Worm (Caenorhabditis elegans) whole organism, mixed stage, embryonic: ENCODE measurements around the gene T10C6.16.

Experiments
- bed-3 ChIP-seq: fragments of 200-800 bp; sonication (Bioruptor generic); optimal IDR thresholded peaks from 3 replicates; lab custom pipeline; 2018; ENCODE audit warnings: mild to moderate bottlenecking, missing genetic modification characterization, moderate library complexity, missing compliant biosample characterization
- blmp-1 ChIP-seq: fragments of 150-350 bp; optimal IDR thresholded peaks from 2 replicates; lab custom pipeline; 2014; ENCODE audit warnings: missing biosample characterization, missing genetic modification characterization
- ceh-39 ChIP-seq: fragments of 150-350 bp; optimal IDR thresholded peaks from 2 replicates; lab custom pipeline; 2014; ENCODE audit warnings: missing biosample characterization, missing genetic modification characterization
- ceh-43 ChIP-seq: fragments of 200-800 bp; sonication (Bioruptor generic); optimal IDR thresholded peaks from 2 replicates; lab custom pipeline; 2018; ENCODE audit warnings: mild to moderate bottlenecking, missing genetic modification characterization, moderate library complexity, missing compliant biosample characterization
- ceh-83 ChIP-seq: fragments of 200-800 bp; sonication (Bioruptor generic); optimal IDR thresholded peaks from 2 replicates; lab custom pipeline; 2018; ENCODE audit warnings: mild to moderate bottlenecking, missing genetic modification characterization, missing compliant biosample characterization
- ces-1 ChIP-seq: fragments of 150-350 bp; optimal IDR thresholded peaks from 2 replicates; lab custom pipeline; 2014; ENCODE audit warnings: missing biosample characterization, missing genetic modification reagents, missing genetic modification characterization
- cnd-1 ChIP-seq: fragments of 200-800 bp; sonication (Bioruptor generic); optimal IDR thresholded peaks from 2 replicates; lab custom pipeline; 2018; ENCODE audit warnings: mild to moderate bottlenecking, missing genetic modification characterization, missing compliant biosample characterization
- drap-1 ChIP-seq: fragments of 200-800 bp; sonication (Bioruptor generic); optimal IDR thresholded peaks from 3 replicates; lab custom pipeline; 2018; ENCODE audit warnings: mild to moderate bottlenecking, missing genetic modification characterization, missing compliant biosample characterization
- elt-1 ChIP-seq: sonication (generic microtip); optimal IDR thresholded peaks from 2 replicates; lab custom pipeline; 2017; ENCODE audit warnings: missing genetic modification characterization, mild to moderate bottlenecking, missing compliant biosample characterization, antibody characterized with exemption, moderate library complexity, borderline replicate concordance; ENCODE audit not compliant: insufficient read depth
- elt-3 ChIP-seq: fragments of 150-350 bp; optimal IDR thresholded peaks from 2 replicates; lab custom pipeline; 2014; ENCODE audit warnings: missing biosample characterization, missing genetic modification characterization
- flh-1 ChIP-seq: fragments of 200-800 bp; sonication (Bioruptor generic); optimal IDR thresholded peaks from 2 replicates; lab custom pipeline; 2018; ENCODE audit warnings: mild to moderate bottlenecking, missing genetic modification characterization, moderate library complexity, missing compliant biosample characterization
- ham-2 ChIP-seq: fragments of 200-800 bp; sonication (Bioruptor generic); optimal IDR thresholded peaks from 2 replicates; lab custom pipeline; 2018; ENCODE audit warnings: mild to moderate bottlenecking, missing genetic modification characterization, missing compliant biosample characterization
- hlh-1 ChIP-seq: fragments of 150-350 bp; optimal IDR thresholded peaks from 2 replicates; lab custom pipeline; 2014; ENCODE audit warnings: missing biosample characterization, missing genetic modification reagents, missing genetic modification characterization
- lin-13 ChIP-seq: fragments of 150-350 bp; optimal IDR thresholded peaks from 2 replicates; lab custom pipeline; 2014; ENCODE audit warnings: missing biosample characterization, missing genetic modification characterization
- lin-32 ChIP-seq: fragments of 200-800 bp; sonication (Bioruptor generic); optimal IDR thresholded peaks from 2 replicates; lab custom pipeline; 2018; ENCODE audit warnings: mild to moderate bottlenecking, missing genetic modification characterization, missing compliant biosample characterization
- lsy-2 ChIP-seq: fragments of 150-350 bp; optimal IDR thresholded peaks from 2 replicates; lab custom pipeline; 2014; ENCODE audit warnings: missing biosample characterization, missing genetic modification characterization
- mab-5 ChIP-seq: fragments of 150-350 bp; optimal IDR thresholded peaks from 2 replicates; lab custom pipeline; 2014; ENCODE audit warnings: missing biosample characterization, missing genetic modification characterization
- mep-1 ChIP-seq: fragments of 150-350 bp; optimal IDR thresholded peaks from 2 replicates; lab custom pipeline; 2017; ENCODE audit warnings: missing biosample characterization, missing genetic modification reagents, missing genetic modification characterization, inconsistent platforms
- mls-2 ChIP-seq: sonication (generic microtip); optimal IDR thresholded peaks from 2 replicates; lab custom pipeline; 2016; ENCODE audit warnings: mild to moderate bottlenecking, missing genetic modification characterization, moderate library complexity, missing compliant biosample characterization
- nhr-2 ChIP-seq: fragments of 150-350 bp; optimal IDR thresholded peaks from 2 replicates; lab custom pipeline; 2014; ENCODE audit warnings: missing biosample characterization, missing genetic modification characterization
- nhr-237 ChIP-seq: fragments of 150-350 bp; optimal IDR thresholded peaks from 2 replicates; lab custom pipeline; 2014; ENCODE audit warnings: missing biosample characterization, missing genetic modification characterization
- nhr-28 ChIP-seq: fragments of 150-350 bp; optimal IDR thresholded peaks from 2 replicates; lab custom pipeline; 2014; ENCODE audit warnings: missing biosample characterization, missing genetic modification characterization
- nhr-76 ChIP-seq: sonication (generic microtip); optimal IDR thresholded peaks from 2 replicates; lab custom pipeline; 2017; ENCODE audit warnings: missing biosample characterization, missing genetic modification characterization
- sem-2 ChIP-seq: fragments of 200-800 bp; sonication (Bioruptor generic); optimal IDR thresholded peaks from 2 replicates; lab custom pipeline; 2018; ENCODE audit warnings: mild to moderate bottlenecking, missing genetic modification characterization, missing compliant biosample characterization
- sptf-1 ChIP-seq: sonication (generic microtip); optimal IDR thresholded peaks from 2 replicates; lab custom pipeline; 2017; ENCODE audit warnings: mild to moderate bottlenecking, missing genetic modification characterization, moderate library complexity, missing compliant biosample characterization
- tbx-8 ChIP-seq: fragments of 200-800 bp; sonication (Bioruptor generic); optimal IDR thresholded peaks from 2 replicates; lab custom pipeline; 2018; ENCODE audit warnings: mild to moderate bottlenecking, missing genetic modification characterization, moderate library complexity, missing compliant biosample characterization
- unc-39 ChIP-seq: fragments of 150-350 bp; optimal IDR thresholded peaks from 2 replicates; lab custom pipeline; 2014; ENCODE audit warnings: missing biosample characterization, missing genetic modification characterization
- unc-62 ChIP-seq: fragments of 150-350 bp; optimal IDR thresholded peaks from 2 replicates; lab custom pipeline; 2014; ENCODE audit warnings: missing biosample characterization, missing genetic modification reagents, missing genetic modification characterization
- zip-8 ChIP-seq: fragments of 150-350 bp; optimal IDR thresholded peaks from 2 replicates; lab custom pipeline; 2014; ENCODE audit warnings: missing biosample characterization, missing genetic modification characterization
- ztf-11 ChIP-seq: fragments of 150-350 bp; optimal IDR thresholded peaks from 2 replicates; lab custom pipeline; 2014; ENCODE audit warnings: missing biosample characterization, missing genetic modification characterization

Gene T10C6.16

ce11 chrV:16032761-16033160 lies at the start of gene T10C6.16:
T10C6.16 (minus strand) TSS chrV:16033005.
- no peak for TF ChIP-seq nhr-76 (tag; lab: Kevin White, UChicago)
- no peak for TF ChIP-seq nhr-2 (tag; lab: Kevin White, UChicago)
- no peak for TF ChIP-seq sem-2 (GFP tag; lab: Kevin White, UChicago)
- TF ChIP-seq hlh-1 (tag; lab: Kevin White, UChicago): no peak
- no peak for TF ChIP-seq zip-8 (tag; lab: Kevin White, UChicago)
- TF ChIP-seq nhr-237 (tag; lab: Kevin White, UChicago): no peak
- no peak for TF ChIP-seq ceh-39 (tag; lab: Kevin White, UChicago)

DNA sequence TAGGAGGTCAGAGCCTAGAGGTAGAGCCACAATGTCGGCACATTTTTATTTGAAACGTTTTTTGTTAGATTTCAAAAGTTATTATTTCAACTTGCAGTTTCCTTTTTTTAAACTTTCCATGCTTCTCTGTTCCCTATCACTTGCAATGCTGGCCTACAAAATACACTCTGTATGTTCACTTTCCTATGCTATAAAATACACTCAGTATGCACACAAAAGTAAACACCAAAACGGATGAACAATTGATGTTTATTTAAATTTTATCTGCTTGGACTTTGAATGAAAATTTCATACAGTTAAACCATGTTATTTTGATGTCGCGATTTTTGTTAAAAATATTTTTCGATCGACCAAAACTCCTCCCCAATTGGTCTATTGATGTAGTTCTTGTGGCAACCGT lies 47.9 kb upstream of the T10C6.16 start:
- no peak for TF ChIP-seq mab-5 (tag; lab: Kevin White, UChicago)
- TF ChIP-seq ceh-83 (GFP tag; lab: Kevin White, UChicago): no peak

ce11 chrV:16080039-16080438 lies 47.2 kb upstream of the T10C6.16 start:
- TF ChIP-seq ceh-39 (tag; lab: Kevin White, UChicago): no peak
- no peak for TF ChIP-seq ceh-43 (GFP tag; lab: Kevin White, UChicago)

DNA sequence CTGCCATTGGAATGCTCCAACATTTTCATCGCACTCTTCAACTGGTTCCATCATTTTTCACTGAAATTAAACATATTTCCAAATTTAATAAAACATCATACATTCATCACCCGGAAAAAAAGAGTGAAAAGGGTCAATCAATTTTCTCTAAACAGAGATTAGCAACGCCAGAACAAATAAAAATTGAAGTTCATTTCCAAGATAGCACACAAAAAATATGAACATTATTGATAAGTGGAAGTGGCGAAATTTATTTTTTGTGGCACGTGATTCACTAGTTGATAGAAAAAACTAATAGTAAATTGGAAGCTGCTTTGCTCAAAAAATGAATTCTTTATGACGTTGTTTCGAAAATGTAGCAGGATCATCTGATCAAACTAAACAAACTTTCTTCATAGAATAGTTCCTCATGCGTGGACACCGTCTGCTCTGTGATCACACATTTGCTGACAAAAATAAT lies 42.5 kb upstream of the T10C6.16 start, which contains the start of the genes F14H3.12 and srj-29:
Gene F14H3.12 (minus strand): TSS at position 74 of the 460 bp plus-strand sequence.
Gene srj-29 (plus strand): TSS at position 410 of the 460 bp plus-strand sequence.
- TF ChIP-seq sptf-1 (no peak), drap-1 (GFP tag; lab: Kevin White, UChicago) (no peak), tbx-8 (GFP tag; lab: Kevin White, UChicago) (no peak), flh-1 (GFP tag; lab: Kevin White, UChicago) (no peak)

ce11 chrV:16073856-16074255 lies 41.1 kb upstream of the T10C6.16 start, which contains the start of gene srj-10:
srj-10 (minus strand) TSS chrV:16073956.
- no peak for TF ChIP-seq mep-1 (tag; lab: Kevin White, UChicago)
- no peak for TF ChIP-seq elt-3
- TF ChIP-seq nhr-2 (tag; lab: Kevin White, UChicago): no peak
- TF ChIP-seq hlh-1 (tag; lab: Kevin White, UChicago): no peak

DNA sequence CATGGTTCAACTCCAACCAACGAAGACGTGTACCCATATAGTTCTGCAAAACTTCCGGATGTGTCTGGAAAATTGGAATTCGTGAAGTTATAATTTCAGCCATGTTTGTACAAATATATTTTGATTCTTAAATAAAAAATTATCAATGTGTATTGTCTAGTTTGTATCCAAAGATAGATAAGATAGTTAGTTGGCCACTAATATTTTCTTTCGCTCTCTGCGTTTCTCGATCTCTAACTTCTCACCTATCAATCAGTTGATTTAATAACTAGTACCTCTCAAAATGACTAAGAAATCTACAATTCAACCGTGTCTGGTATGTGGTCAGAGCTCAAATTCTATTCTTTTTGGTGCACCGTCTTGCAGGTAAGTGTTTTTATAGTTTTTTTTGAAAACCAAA lies 38.4 kb upstream of the T10C6.16 start, which contains the start of gene nhr-176:
Gene nhr-176 (plus strand): TSS at position 159 of the 400 bp plus-strand sequence.
- no peak for TF ChIP-seq unc-39 (tag; lab: Kevin White, UChicago)
- TF ChIP-seq nhr-28 (tag; lab: Kevin White, UChicago): no peak
- no peak for TF ChIP-seq elt-3
- TF ChIP-seq hlh-1 (tag; lab: Kevin White, UChicago): no peak
- TF ChIP-seq bed-3 (GFP tag; lab: Kevin White, UChicago): no peak
- TF ChIP-seq nhr-76 (tag; lab: Kevin White, UChicago): no peak
- no peak for TF ChIP-seq cnd-1 (tag; lab: Kevin White, UChicago)
- no peak for TF ChIP-seq mab-5 (tag; lab: Kevin White, UChicago)
- TF ChIP-seq zip-8 (tag; lab: Kevin White, UChicago): no peak
- TF ChIP-seq ceh-83 (GFP tag; lab: Kevin White, UChicago): no peak
- no peak for TF ChIP-seq elt-1
- TF ChIP-seq ces-1 (GFP tag; lab: Kevin White, UChicago): no peak
- TF ChIP-seq lsy-2: no peak
- TF ChIP-seq ceh-39 (tag; lab: Kevin White, UChicago): no peak
- TF ChIP-seq lin-32 (GFP tag; lab: Kevin White, UChicago): no peak
- TF ChIP-seq mep-1 (tag; lab: Kevin White, UChicago): no peak
- TF ChIP-seq blmp-1: no peak
- no peak for TF ChIP-seq mls-2

- TF ChIP-seq bed-3 (GFP tag; lab: Kevin White, UChicago) (no peak), ceh-39 (tag; lab: Kevin White, UChicago) (no peak), hlh-1 (tag; lab: Kevin White, UChicago) (no peak), unc-62 (no peak), drap-1 (GFP tag; lab: Kevin White, UChicago) (no peak), mab-5 (tag; lab: Kevin White, UChicago) (no peak), ztf-11 (tag; lab: Kevin White, UChicago) (no peak), unc-39 (tag; lab: Kevin White, UChicago) (no peak), sem-2 (GFP tag; lab: Kevin White, UChicago) (no peak), lin-13 (tag; lab: Kevin White, UChicago) (no peak), ham-2 (GFP tag; lab: Kevin White, UChicago) (no peak), lin-32 (GFP tag; lab: Kevin White, UChicago) (no peak), nhr-237 (tag; lab: Kevin White, UChicago) (no peak), tbx-8 (GFP tag; lab: Kevin White, UChicago) (no peak), cnd-1 (tag; lab: Kevin White, UChicago) (no peak)
Observed at ce11 chrV:16068938-16069337, 36.1 kb upstream of the T10C6.16 start, which contains the start of gene cyp-35D1. cyp-35D1 (plus strand) TSS chrV:16069238.
